Worm (Caenorhabditis elegans): ENCODE results near the gene srv-5.

The srv-5 gene

ce11 chrX:4222200-4222599, 29.9 kb upstream of the srv-5 start (continued):
- TF ChIP-seq dpl-1 (GFP tag; optimal IDR thresholded peaks at IDR 0.05), result no peak
- TF ChIP-seq lin-26 (GFP tag; IDR thresholded peaks at IDR 0.05), result no peak
- TF ChIP-seq F57C9.4 (tag; optimal IDR thresholded peaks at IDR 0.05), result no peak
- no peak for TF ChIP-seq mxl-1 (tag; optimal IDR thresholded peaks at IDR 0.05)
- TF ChIP-seq lag-1 (GFP tag; IDR thresholded peaks at IDR 0.05), result no peak

DNA sequence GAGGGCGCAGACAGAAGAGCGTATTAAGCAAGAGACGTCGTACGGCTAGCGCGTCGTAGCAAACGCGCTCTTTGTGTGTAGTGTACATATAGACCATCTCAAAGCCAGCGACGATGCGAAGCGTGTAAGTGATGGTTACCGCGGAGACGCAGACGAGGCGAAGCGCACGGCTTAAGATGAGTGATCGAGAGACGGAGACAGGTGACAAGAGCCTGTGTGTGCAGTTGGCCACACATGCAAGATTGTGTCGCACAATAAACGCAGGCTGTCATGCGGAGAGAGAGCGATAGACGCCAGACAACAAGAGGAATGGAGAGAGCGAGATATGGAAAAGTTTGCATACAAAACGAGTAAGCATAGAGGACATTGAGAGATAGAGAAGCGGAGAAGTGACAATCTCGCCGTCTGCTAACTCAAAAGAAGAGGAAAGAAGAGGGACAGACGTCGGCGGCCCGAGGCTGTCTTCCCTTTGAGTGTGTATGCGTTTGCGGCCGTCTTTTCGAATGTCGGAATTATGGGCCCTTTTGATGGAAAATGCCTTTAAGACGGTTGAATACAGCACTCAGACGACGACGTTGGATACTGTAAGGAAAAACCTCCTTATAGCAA, 29.3 kb upstream of the srv-5 start:
- TF ChIP-seq ztf-28 (GFP tag; IDR thresholded peaks at IDR 0.05), result no peak
- TF ChIP-seq D2030.7 (GFP tag; IDR thresholded peaks at IDR 0.05), result no peak
- TF ChIP-seq ztf-3 (GFP tag; optimal IDR thresholded peaks at IDR 0.05), result peak; percentile 35
- no peak for TF ChIP-seq unc-130 (GFP tag; optimal IDR thresholded peaks at IDR 0.05)
- TF ChIP-seq ceh-79 (tag; optimal IDR thresholded peaks at IDR 0.05), result no peak
- TF ChIP-seq hmg-1.2 (GFP tag; IDR thresholded peaks at IDR 0.05), result peak; percentile 97
- peak; percentile 42 for TF ChIP-seq snpc-4 (GFP tag; optimal IDR thresholded peaks at IDR 0.05)
- TF ChIP-seq snpc-4 (tag; optimal IDR thresholded peaks at IDR 0.05), result peak in 3 of 4 experiments; percentile 40 to 73 (median 45)
- TF ChIP-seq lin-35 (GFP tag; optimal IDR thresholded peaks at IDR 0.05), result peak in 1 of 3 experiments; percentile 46
- TF ChIP-seq madf-3 (GFP tag; IDR thresholded peaks at IDR 0.05), result 0 out of 2 replicates have a peak, but pooled peaks have one; percentile 14
- TF ChIP-seq ztf-26 (tag; optimal IDR thresholded peaks at IDR 0.05), result peak; percentile 83
- TF ChIP-seq ekl-4 (GFP tag; IDR thresholded peaks at IDR 0.05), result no peak; the same call in 1 of the 2 replicates
- TF ChIP-seq B0035.1 (tag; optimal IDR thresholded peaks at IDR 0.05), result peak; percentile 61
- TF ChIP-seq C17E4.6 (GFP tag; IDR thresholded peaks at IDR 0.05), result no peak
- TF ChIP-seq attf-5 (GFP tag; optimal IDR thresholded peaks at IDR 0.05), result peak; percentile 34
- no peak for TF ChIP-seq snpc-1.1 (tag; optimal IDR thresholded peaks at IDR 0.05; ENCODE audit: insufficient read depth)
- no peak for TF ChIP-seq F55B11.4 (tag; optimal IDR thresholded peaks at IDR 0.05; ENCODE audit: borderline replicate concordance, insufficient read depth)
- TF ChIP-seq ztf-22 (GFP tag; optimal IDR thresholded peaks at IDR 0.05), result peak; percentile 17
- no peak for TF ChIP-seq sea-2 (GFP tag; IDR thresholded peaks at IDR 0.05)
- peak; percentile 56 for TF ChIP-seq ama-1 (optimal IDR thresholded peaks at IDR 0.05)
- no peak for TF ChIP-seq ama-1 (GFP tag; optimal IDR thresholded peaks at IDR 0.05)
- TF ChIP-seq ztf-18 (tag; optimal IDR thresholded peaks at IDR 0.05), result peak; percentile 20
- TF ChIP-seq nhr-90 (tag; optimal IDR thresholded peaks at IDR 0.05), result no peak
- TF ChIP-seq B0019.2 (GFP tag; conservative IDR thresholded peaks at IDR 0.05), result no peak
- TF ChIP-seq cebp-2 (GFP tag; IDR thresholded peaks at IDR 0.05), result no peak
- peak; percentile 25 for TF ChIP-seq die-1 (tag; optimal IDR thresholded peaks at IDR 0.05)
- TF ChIP-seq nfyb-1 (GFP tag; IDR thresholded peaks at IDR 0.05), result peak; percentile 78
- TF ChIP-seq F10E7.11 (tag; optimal IDR thresholded peaks at IDR 0.05), result peak; percentile 45
- TF ChIP-seq chd-7 (tag; optimal IDR thresholded peaks at IDR 0.05), result peak; percentile 86
- TF ChIP-seq efl-1 (GFP tag; optimal IDR thresholded peaks at IDR 0.05), result no peak
- TF ChIP-seq let-607 (tag; optimal IDR thresholded peaks at IDR 0.05), result peak; percentile 44 to 82
- no peak for TF ChIP-seq zim-3 (tag; optimal IDR thresholded peaks at IDR 0.05)
- no peak for TF ChIP-seq Y79H2A.3 (GFP tag; conservative IDR thresholded peaks at IDR 0.05)
- peak; percentile 50 for TF ChIP-seq F52B5.7 (tag; optimal IDR thresholded peaks at IDR 0.05)
- no peak for TF ChIP-seq mxl-1 (tag; optimal IDR thresholded peaks at IDR 0.05)
- peak; percentile 96 for TF ChIP-seq lin-40 (tag; optimal IDR thresholded peaks at IDR 0.05)
- peak; percentile 89 for TF ChIP-seq gei-17 (GFP tag; optimal IDR thresholded peaks at IDR 0.05)
- no peak for TF ChIP-seq dpl-1 (GFP tag; optimal IDR thresholded peaks at IDR 0.05)
- no peak for TF ChIP-seq rec-8 (tag; optimal IDR thresholded peaks at IDR 0.05)
- no peak for TF ChIP-seq madf-8 (GFP tag; conservative IDR thresholded peaks at IDR 0.05)
- TF ChIP-seq ZK185.1 (tag; optimal IDR thresholded peaks at IDR 0.05; ENCODE audit: poor library complexity, severe bottlenecking), result peak; percentile 25
- TF ChIP-seq egrh-3 (GFP tag; IDR thresholded peaks at IDR 0.05), result no peak
- TF ChIP-seq bed-2 (GFP tag; IDR thresholded peaks at IDR 0.05), result no peak
